Worm (Caenorhabditis elegans): ENCODE data around the gene subs-4.
A peak's percentile ranks its signal among the peaks of the same experiment; 100 is the strongest.

ce11 chrIII:11357418-11357817, 24.6 kb upstream of the subs-4 start:
- TF ChIP-seq zag-1 (tag; optimal IDR thresholded peaks at IDR 0.05): no peak
- TF ChIP-seq T20F7.1 (GFP tag; optimal IDR thresholded peaks at IDR 0.05): no peak
- no peak for TF ChIP-seq ztf-11 (tag; optimal IDR thresholded peaks at IDR 0.05)
- no peak for TF ChIP-seq ZK546.5 (tag; optimal IDR thresholded peaks at IDR 0.05)
- no peak for TF ChIP-seq nhr-42 (GFP tag; IDR thresholded peaks at IDR 0.05)
- no peak for TF ChIP-seq ceh-82 (tag; optimal IDR thresholded peaks at IDR 0.05)
- no peak for TF ChIP-seq nhr-76 (tag; optimal IDR thresholded peaks at IDR 0.05)
- no peak for TF ChIP-seq zfp-3 (GFP tag; conservative IDR thresholded peaks at IDR 0.05)
- peak; percentile 65 for TF ChIP-seq pqm-1 (tag; optimal IDR thresholded peaks at IDR 0.05)
- no peak for TF ChIP-seq Y75B8A.6 (GFP tag; IDR thresholded peaks at IDR 0.05)
- TF ChIP-seq skn-1 (tag; optimal IDR thresholded peaks at IDR 0.05): no peak
- TF ChIP-seq lin-39 (tag; optimal IDR thresholded peaks at IDR 0.05): no peak
- TF ChIP-seq lim-7 (GFP tag; IDR thresholded peaks at IDR 0.05): no peak
- TF ChIP-seq aha-1 (tag): no peak
